Fruit fly (Drosophila melanogaster) whole organism, prepupa: ENCODE results near the gene CG32428.
A peak's percentile ranks its signal among the peaks of the same experiment; 100 is the strongest.

Experiments
- CG10631 ChIP-seq: fragments of 200-800 bp; sonication (Bioruptor generic); optimal IDR thresholded peaks from 2 replicates; lab custom pipeline; 2016; ENCODE audit warnings: missing biosample characterization, missing genetic modification characterization
- CG11294 ChIP-seq: fragments of 200-800 bp; sonication (Bioruptor generic); IDR thresholded peaks from 2 replicates; pipeline ENCODE4 v1.3.6; 2022; ENCODE audit warnings: missing biosample characterization, missing genetic modification characterization
- CG11902 ChIP-seq: fragments of 200-800 bp; sonication (Bioruptor generic); optimal IDR thresholded peaks from 3 replicates; lab custom pipeline; 2016; ENCODE audit warnings: missing biosample characterization, missing genetic modification characterization
- CG15336 ChIP-seq: fragments of 200-800 bp; sonication (Bioruptor generic); IDR thresholded peaks from 2 replicates; pipeline ENCODE4 v1.3.6; 2022; ENCODE audit warnings: missing biosample characterization, missing genetic modification characterization
- CG1621 ChIP-seq: fragments of 200-800 bp; sonication (Bioruptor generic); optimal IDR thresholded peaks from 3 replicates; lab custom pipeline; 2018; ENCODE audit warnings: missing biosample characterization, mild to moderate bottlenecking, missing genetic modification characterization
- CG3032 ChIP-seq: fragments of 200-800 bp; optimal IDR thresholded peaks from 2 replicates; lab custom pipeline; 2019; ENCODE audit warnings: missing biosample characterization, mild to moderate bottlenecking, missing genetic modification characterization, moderate library complexity
- CG31627 ChIP-seq: fragments of 200-800 bp; sonication (Bioruptor generic); optimal IDR thresholded peaks from 3 replicates; lab custom pipeline; 2016; ENCODE audit warnings: missing biosample characterization, missing genetic modification characterization
- CG32006 ChIP-seq: fragments of 200-800 bp; sonication (Bioruptor generic); optimal IDR thresholded peaks from 3 replicates; lab custom pipeline; 2017; ENCODE audit warnings: missing biosample characterization, mild to moderate bottlenecking, missing genetic modification characterization
- CG34406 ChIP-seq: fragments of 200-800 bp; sonication (Bioruptor generic); optimal IDR thresholded peaks from 3 replicates; lab custom pipeline; 2016; ENCODE audit warnings: missing biosample characterization, missing genetic modification characterization
- CG3919 ChIP-seq: fragments of 200-800 bp; sonication (Bioruptor generic); optimal IDR thresholded peaks from 3 replicates; lab custom pipeline; 2016; ENCODE audit warnings: missing biosample characterization, missing genetic modification characterization
- CG4318 ChIP-seq: fragments of 200-800 bp; sonication (Bioruptor generic); optimal IDR thresholded peaks from 3 replicates; lab custom pipeline; 2017; ENCODE audit warnings: missing biosample characterization, mild to moderate bottlenecking, missing genetic modification characterization
- CG6163 ChIP-seq: fragments of 200-800 bp; sonication (Bioruptor generic); IDR thresholded peaks from 3 replicates; pipeline ENCODE4 v1.3.6; 2022; ENCODE audit warnings: missing biosample characterization, missing genetic modification characterization
- CG6276 ChIP-seq: fragments of 200-800 bp; sonication (Bioruptor generic); optimal IDR thresholded peaks from 2 replicates; lab custom pipeline; 2017; ENCODE audit warnings: missing biosample characterization, mild to moderate bottlenecking, missing genetic modification characterization
- CG6792 ChIP-seq: fragments of 200-800 bp; sonication (Bioruptor generic); optimal IDR thresholded peaks from 3 replicates; lab custom pipeline; 2016; ENCODE audit warnings: missing biosample characterization, missing genetic modification characterization
- CG6854 ChIP-seq: fragments of 200-800 bp; sonication (Bioruptor generic); optimal IDR thresholded peaks from 2 replicates; lab custom pipeline; 2017; ENCODE audit warnings: missing biosample characterization, mild to moderate bottlenecking, missing genetic modification characterization
- CG7368 ChIP-seq: fragments of 200-800 bp; sonication (Bioruptor generic); optimal IDR thresholded peaks from 3 replicates; lab custom pipeline; 2016; ENCODE audit warnings: missing biosample characterization, missing genetic modification characterization
- CG8119 ChIP-seq: fragments of 200-800 bp; sonication (Bioruptor generic); IDR thresholded peaks from 3 replicates; pipeline ENCODE4 v1.3.6; 2022; ENCODE audit warnings: missing biosample characterization, missing genetic modification characterization
- CG9139 ChIP-seq: fragments of 200-800 bp; sonication (Bioruptor generic); optimal IDR thresholded peaks from 3 replicates; lab custom pipeline; 2017; ENCODE audit warnings: missing biosample characterization, mild to moderate bottlenecking, missing genetic modification characterization
- Eip93F ChIP-seq: fragments of 200-800 bp; sonication (Bioruptor generic); optimal IDR thresholded peaks from 2 replicates; lab custom pipeline; 2016; ENCODE audit warnings: missing biosample characterization, mild to moderate bottlenecking, missing genetic modification characterization
- Ets21C ChIP-seq: fragments of 200-800 bp; sonication (Bioruptor generic); optimal IDR thresholded peaks from 3 replicates; lab custom pipeline; 2016; ENCODE audit warnings: missing biosample characterization, missing genetic modification characterization
- Ets96B ChIP-seq: fragments of 200-800 bp; optimal IDR thresholded peaks from 2 replicates; lab custom pipeline; 2019; ENCODE audit warnings: missing biosample characterization, mild to moderate bottlenecking, missing genetic modification characterization, moderate library complexity
- Gug ChIP-seq: fragments of 200-800 bp; sonication (Bioruptor generic); IDR thresholded peaks from 2 replicates; pipeline ENCODE4 v1.3.6; 2022; ENCODE audit warnings: missing biosample characterization, missing genetic modification characterization
- Hr38 ChIP-seq: sonication (Bioruptor generic); optimal IDR thresholded peaks from 2 replicates; lab custom pipeline; 2016; ENCODE audit warnings: missing biosample characterization, missing genetic modification characterization
- Hr4 ChIP-seq: fragments of 200-800 bp; sonication (Bioruptor generic); optimal IDR thresholded peaks from 3 replicates; lab custom pipeline; 2016; ENCODE audit warnings: missing biosample characterization, missing genetic modification characterization
- Lpt ChIP-seq: fragments of 200-800 bp; sonication (Bioruptor generic); optimal IDR thresholded peaks from 3 replicates; lab custom pipeline; 2016; ENCODE audit warnings: missing biosample characterization, missing genetic modification characterization
- OdsH ChIP-seq: fragments of 200-800 bp; sonication (Bioruptor generic); optimal IDR thresholded peaks from 3 replicates; lab custom pipeline; 2016; ENCODE audit warnings: missing biosample characterization, missing genetic modification characterization
- Sox102F ChIP-seq: fragments of 200-800 bp; sonication (Bioruptor generic); optimal IDR thresholded peaks from 2 replicates; lab custom pipeline; 2016; ENCODE audit warnings: missing biosample characterization, mild to moderate bottlenecking, missing genetic modification characterization
- Sox14 ChIP-seq: fragments of 200-800 bp; sonication (Bioruptor generic); optimal IDR thresholded peaks from 3 replicates; lab custom pipeline; 2016; ENCODE audit warnings: missing biosample characterization, missing genetic modification characterization
- Sox15 ChIP-seq: fragments of 200-800 bp; sonication (Bioruptor generic); optimal IDR thresholded peaks from 3 replicates; lab custom pipeline; 2016; ENCODE audit warnings: missing biosample characterization, missing genetic modification characterization
- acj6 ChIP-seq: fragments of 200-800 bp; sonication (Bioruptor generic); optimal IDR thresholded peaks from 3 replicates; lab custom pipeline; 2016; ENCODE audit warnings: missing biosample characterization, missing genetic modification characterization
- dsx ChIP-seq: fragments of 200-800 bp; optimal IDR thresholded peaks from 3 replicates; lab custom pipeline; 2019; ENCODE audit warnings: missing biosample characterization, mild to moderate bottlenecking, missing genetic modification characterization, moderate library complexity; ENCODE audit not compliant: poor library complexity, severe bottlenecking
- esn ChIP-seq: fragments of 200-800 bp; sonication (Bioruptor generic); optimal IDR thresholded peaks from 2 replicates; lab custom pipeline; 2016; ENCODE audit warnings: missing biosample characterization, mild to moderate bottlenecking, missing genetic modification characterization, moderate library complexity
- fd85E ChIP-seq: fragments of 200-800 bp; sonication (Bioruptor generic); optimal IDR thresholded peaks from 3 replicates; lab custom pipeline; 2016; ENCODE audit warnings: missing biosample characterization, missing genetic modification characterization
- fkh ChIP-seq: fragments of 200-800 bp; sonication (Bioruptor generic); optimal IDR thresholded peaks from 3 replicates; lab custom pipeline; 2017; ENCODE audit warnings: missing biosample characterization, mild to moderate bottlenecking, missing genetic modification characterization, moderate library complexity
- lz ChIP-seq: fragments of 200-800 bp; sonication (Bioruptor generic); optimal IDR thresholded peaks from 3 replicates; lab custom pipeline; 2016; ENCODE audit warnings: missing biosample characterization, missing genetic modification characterization
- pdm3 ChIP-seq: fragments of 200-800 bp; sonication (Bioruptor generic); optimal IDR thresholded peaks from 3 replicates; lab custom pipeline; 2016; ENCODE audit warnings: missing biosample characterization, missing genetic modification characterization
- spab ChIP-seq: fragments of 200-800 bp; sonication (Bioruptor generic); optimal IDR thresholded peaks from 2 replicates; lab custom pipeline; 2017; ENCODE audit warnings: missing biosample characterization, mild to moderate bottlenecking, missing genetic modification characterization, missing genetic modification reagents
- vri ChIP-seq: fragments of 200-800 bp; sonication (Bioruptor generic); optimal IDR thresholded peaks from 3 replicates; lab custom pipeline; 2016; ENCODE audit warnings: missing biosample characterization, mild to moderate bottlenecking, missing genetic modification characterization

CG32428 gene

dm6 chr3L:20432297-20432696, 41.2 kb downstream of the CG32428 start, which contains the start of the genes Las and Psn:
Gene Las, minus strand, starts transcription at chr3L:20432361.
Gene Psn, plus strand, starts transcription at chr3L:20432468.
- TF ChIP-seq CG10631 (GFP tag; lab: Kevin White, UChicago) (no peak), OdsH (GFP tag; lab: Kevin White, UChicago) (no peak), CG32006 (no peak), esn (GFP tag; lab: Kevin White, UChicago) (peak; percentile 38), lz (peak; percentile 15), Sox14 (GFP tag; lab: Kevin White, UChicago) (peak; percentile 82), Lpt (GFP tag; lab: Kevin White, UChicago) (no peak), Hr4 (no peak), CG3032 (no peak), CG6276 (GFP tag; lab: Kevin White, UChicago) (no peak), vri (no peak), CG3919 (GFP tag; lab: Kevin White, UChicago) (no peak), fd85E (GFP tag; lab: Kevin White, UChicago) (no peak)
- TF ChIP-seq, all 60 proteins: peak for 3

DNA sequence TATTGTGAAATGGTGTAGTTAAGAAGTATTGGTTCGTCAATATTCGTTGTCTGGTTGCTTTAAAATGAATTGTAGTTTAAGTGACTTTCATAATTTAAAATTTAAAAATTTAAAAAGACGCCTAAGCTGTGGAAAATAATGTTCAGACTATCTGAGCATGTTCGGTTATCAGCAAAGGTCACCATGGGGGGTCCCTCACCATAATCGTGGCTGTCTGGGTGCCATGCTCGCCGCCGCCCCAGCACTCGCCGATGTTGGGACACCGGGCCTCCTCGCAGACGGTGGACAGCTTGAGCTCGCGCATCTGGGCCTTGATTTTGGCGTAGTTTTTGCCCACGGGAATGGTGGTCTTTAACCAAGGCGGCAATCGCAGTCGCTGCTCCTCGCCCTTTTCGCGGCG, 41.9 kb downstream of the CG32428 start:
- no peak for TF ChIP-seq CG8119
- no peak for TF ChIP-seq fkh (GFP tag; lab: Kevin White, UChicago)
- no peak for TF ChIP-seq CG7368 (GFP tag; lab: Kevin White, UChicago)
- TF ChIP-seq Hr4, result no peak
- TF ChIP-seq Sox102F (GFP tag; lab: Kevin White, UChicago), result no peak
- no peak for TF ChIP-seq vri
- no peak for TF ChIP-seq CG3032
- no peak for TF ChIP-seq CG6792 (GFP tag; lab: Kevin White, UChicago)
- no peak for TF ChIP-seq Hr38 (GFP tag; lab: Kevin White, UChicago)
- TF ChIP-seq Ets21C (GFP tag; lab: Kevin White, UChicago), result no peak
- no peak for TF ChIP-seq CG34406 (GFP tag; lab: Kevin White, UChicago)
- no peak for TF ChIP-seq CG6276 (GFP tag; lab: Kevin White, UChicago)
- TF ChIP-seq dsx (GFP tag; lab: Kevin White, UChicago), result no peak
- TF ChIP-seq, all 60 proteins: peak for 0

DNA sequence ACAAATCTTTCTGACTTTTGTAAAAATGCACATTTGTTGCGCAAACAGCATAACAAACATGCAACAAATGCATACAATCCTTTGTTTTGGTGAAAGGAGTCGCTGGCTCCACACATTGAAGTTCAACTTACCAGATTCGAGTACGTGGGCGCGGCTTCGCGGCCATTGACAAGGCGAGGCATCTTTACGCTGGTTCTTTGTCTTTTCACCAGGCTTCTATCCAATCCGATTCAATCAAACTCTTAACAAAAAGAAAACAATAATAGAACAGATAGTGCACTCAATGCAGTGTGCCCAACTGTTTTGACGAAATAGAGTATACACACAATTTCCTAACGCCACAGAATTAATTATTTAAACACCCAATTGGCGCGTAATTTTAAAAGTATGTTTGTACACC, 43.3 kb downstream of the CG32428 start, which contains the start of gene CG5262:
Gene CG5262 (minus strand): TSS at position 294 of the 400 bp plus-strand sequence.
- TF ChIP-seq CG31627 (GFP tag; lab: Kevin White, UChicago) (no peak), CG9139 (GFP tag; lab: Kevin White, UChicago) (no peak), CG15336 (0 out of 2 replicates have a peak, but pooled peaks have one; percentile 25), CG6854 (GFP tag; lab: Kevin White, UChicago) (no peak), Sox14 (GFP tag; lab: Kevin White, UChicago) (peak; percentile 87), CG3032 (peak; percentile 13)

DNA sequence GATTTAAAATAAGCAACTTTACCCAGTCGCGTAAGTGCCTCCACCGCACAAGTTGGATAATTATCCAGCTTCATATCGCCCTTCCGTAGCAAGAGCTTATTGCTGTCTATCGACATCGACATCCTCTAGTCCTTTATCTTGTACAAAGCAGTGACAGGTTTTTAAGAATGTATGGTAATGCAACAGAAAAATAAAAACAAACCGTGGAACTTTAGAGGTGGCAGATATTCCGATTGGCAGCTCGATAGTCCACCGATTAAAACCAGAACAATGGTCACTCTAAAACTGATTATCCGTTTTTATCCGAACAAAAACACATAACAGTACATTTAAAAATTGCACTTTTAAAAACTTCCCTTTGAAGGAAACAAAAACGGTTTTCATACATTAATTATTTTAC, 46.1 kb downstream of the CG32428 start, which contains the start of gene CG5274:
Gene CG5274 (minus strand): TSS at position 218 of the 400 bp plus-strand sequence.
- TF ChIP-seq CG11294 (GFP tag; lab: Robert Waterston, UW), result no peak
- no peak for TF ChIP-seq CG4318 (GFP tag; lab: Kevin White, UChicago)
- no peak for TF ChIP-seq lz
- no peak for TF ChIP-seq CG31627 (GFP tag; lab: Kevin White, UChicago)
- TF ChIP-seq Ets96B (tag; lab: Kevin White, UChicago), result no peak
- no peak for TF ChIP-seq Eip93F (GFP tag; lab: Kevin White, UChicago)
- no peak for TF ChIP-seq acj6 (GFP tag; lab: Kevin White, UChicago)
- no peak for TF ChIP-seq Gug
- no peak for TF ChIP-seq CG6163 (GFP tag; lab: Robert Waterston, UW)
- TF ChIP-seq vri, result no peak
- no peak for TF ChIP-seq Sox15

DNA sequence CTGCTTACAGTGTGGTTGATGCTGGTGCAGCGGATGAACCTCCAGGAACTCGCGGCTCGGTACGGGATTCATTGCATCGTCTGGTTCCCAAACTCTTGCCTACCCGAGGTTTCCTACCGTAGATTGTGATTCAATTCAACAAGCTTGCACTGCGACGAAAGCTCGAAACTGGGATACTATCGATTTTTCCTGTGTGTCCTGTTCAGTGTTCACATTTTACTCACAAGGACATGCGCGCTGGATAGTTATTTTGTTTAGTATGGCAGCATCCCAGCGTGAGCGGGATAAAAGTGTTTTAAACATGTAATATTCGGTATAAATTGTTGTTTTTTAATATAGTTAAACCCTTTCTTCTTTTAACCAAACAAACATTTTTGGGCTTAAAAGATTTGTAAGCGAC, 47.6 kb downstream of the CG32428 start, which contains the start of gene CG5282:
Gene CG5282 (minus strand): TSS at position 184 of the 400 bp plus-strand sequence.
- TF ChIP-seq Hr38 (GFP tag; lab: Kevin White, UChicago) (no peak), CG1621 (no peak), CG6854 (GFP tag; lab: Kevin White, UChicago) (no peak), pdm3 (no peak), CG11902 (no peak), Hr4 (no peak), spab (GFP tag; lab: Kevin White, UChicago) (no peak), CG6792 (GFP tag; lab: Kevin White, UChicago) (no peak), Ets21C (GFP tag; lab: Kevin White, UChicago) (no peak)
